Fruit fly (Drosophila melanogaster) whole organism, embryonic: ENCODE data around the gene Nepl3.

Source experiments
- CG10274 ChIP-seq: fragments of 200-800 bp; sonication (Bioruptor generic); optimal IDR thresholded peaks from 3 replicates; lab custom pipeline; 2017; ENCODE audit warnings: missing biosample characterization, mild to moderate bottlenecking, missing genetic modification characterization
- CG10431 ChIP-seq: fragments of 200-800 bp; sonication (Bioruptor generic); optimal IDR thresholded peaks from 3 replicates; lab custom pipeline; 2018; ENCODE audit warnings: missing biosample characterization, mild to moderate bottlenecking, missing genetic modification characterization
- CG11695 ChIP-seq: fragments of 200-800 bp; sonication (Bioruptor generic); IDR thresholded peaks from 3 replicates; pipeline ENCODE4 v1.3.6; 2022; ENCODE audit warnings: missing biosample characterization, missing genetic modification characterization
- CG12236 ChIP-seq: fragments of 200-800 bp; sonication (Bioruptor generic); optimal IDR thresholded peaks from 2 replicates; lab custom pipeline; 2016; ENCODE audit warnings: missing biosample characterization, missing genetic modification characterization
- CG12744 ChIP-seq: fragments of 200-800 bp; sonication (Bioruptor generic); optimal IDR thresholded peaks from 2 replicates; lab custom pipeline; 2016; ENCODE audit warnings: missing biosample characterization, missing genetic modification characterization
- CG13424 ChIP-seq: fragments of 200-800 bp; sonication (Bioruptor generic); optimal IDR thresholded peaks from 2 replicates; lab custom pipeline; 2019; ENCODE audit warnings: missing biosample characterization, mild to moderate bottlenecking, missing genetic modification characterization, moderate library complexity
- CG14050 ChIP-seq: fragments of 200-800 bp; sonication (Bioruptor generic); IDR thresholded peaks from 3 replicates; pipeline ENCODE4 v1.3.6; 2022; ENCODE audit warnings: missing biosample characterization, missing genetic modification characterization
- CG17186 ChIP-seq: fragments of 200-800 bp; sonication (Bioruptor generic); optimal IDR thresholded peaks from 3 replicates; lab custom pipeline; 2017; ENCODE audit warnings: missing biosample characterization, missing genetic modification reagents, missing genetic modification characterization
- CG17802 ChIP-seq: fragments of 200-800 bp; sonication (Bioruptor generic); optimal IDR thresholded peaks from 2 replicates; lab custom pipeline; 2018; ENCODE audit warnings: missing biosample characterization, mild to moderate bottlenecking, missing genetic modification characterization, moderate library complexity
- CG2120 ChIP-seq: fragments of 200-800 bp; sonication (Bioruptor generic); optimal IDR thresholded peaks from 3 replicates; lab custom pipeline; 2016; ENCODE audit warnings: missing biosample characterization, missing genetic modification characterization
- CG2678 ChIP-seq: fragments of 200-800 bp; sonication (Bioruptor generic); optimal IDR thresholded peaks from 3 replicates; lab custom pipeline; 2019; ENCODE audit warnings: missing biosample characterization, mild to moderate bottlenecking, missing genetic modification characterization, moderate library complexity
- CG2889 ChIP-seq: fragments of 200-800 bp; sonication (Bioruptor generic); IDR thresholded peaks from 3 replicates; pipeline ENCODE4 v1.3.6; 2022; ENCODE audit warnings: missing biosample characterization, missing genetic modification characterization
- CG31224 ChIP-seq: fragments of 200-800 bp; sonication (Bioruptor generic); IDR thresholded peaks from 2 replicates; pipeline ENCODE4 v1.3.6; 2022; ENCODE audit warnings: missing biosample characterization, missing genetic modification characterization
- CG31365 ChIP-seq: fragments of 200-800 bp; sonication (Bioruptor generic); optimal IDR thresholded peaks from 2 replicates; lab custom pipeline; 2018; ENCODE audit warnings: missing biosample characterization, mild to moderate bottlenecking, missing genetic modification characterization
- CG3281 ChIP-seq: fragments of 200-800 bp; sonication (Bioruptor generic); optimal IDR thresholded peaks from 3 replicates; lab custom pipeline; 2017; ENCODE audit warnings: missing biosample characterization, mild to moderate bottlenecking, missing genetic modification characterization
- CG42726 ChIP-seq: fragments of 200-800 bp; sonication (Bioruptor generic); IDR thresholded peaks from 2 replicates; pipeline ENCODE4 v1.3.6; 2022; ENCODE audit warnings: missing biosample characterization, missing genetic modification characterization; ENCODE audit not compliant: partially characterized antibody
- CG6175 ChIP-seq: fragments of 200-800 bp; sonication (Bioruptor generic); IDR thresholded peaks from 3 replicates; pipeline ENCODE4 v1.3.6; 2022; ENCODE audit warnings: missing biosample characterization, missing genetic modification characterization
- CG6272 ChIP-seq: fragments of 200-800 bp; sonication (Bioruptor generic); IDR thresholded peaks from 2 replicates; pipeline ENCODE4 v1.3.6; 2022; ENCODE audit warnings: missing biosample characterization, missing genetic modification characterization
- CG7372 ChIP-seq: fragments of 200-800 bp; sonication (Bioruptor generic); IDR thresholded peaks from 2 replicates; pipeline ENCODE4 v1.3.6; 2022; ENCODE audit warnings: missing biosample characterization, missing genetic modification characterization
- CG7839 ChIP-seq: fragments of 200-800 bp; sonication (Bioruptor generic); optimal IDR thresholded peaks from 3 replicates; lab custom pipeline; 2018; ENCODE audit warnings: missing biosample characterization, mild to moderate bottlenecking, missing genetic modification characterization, moderate library complexity
- CG8089 ChIP-seq: fragments of 200-800 bp; sonication (Bioruptor generic); optimal IDR thresholded peaks from 3 replicates; lab custom pipeline; 2016; ENCODE audit warnings: missing biosample characterization, missing genetic modification characterization
- CG8388 ChIP-seq: fragments of 200-800 bp; sonication (Bioruptor generic); optimal IDR thresholded peaks from 2 replicates; lab custom pipeline; 2019; ENCODE audit warnings: missing biosample characterization, mild to moderate bottlenecking, missing genetic modification characterization, moderate library complexity
- Chrac-16 ChIP-seq: fragments of 200-800 bp; sonication (Bioruptor generic); optimal IDR thresholded peaks from 3 replicates; lab custom pipeline; 2016; ENCODE audit warnings: missing biosample characterization, missing genetic modification characterization
- Doc2 ChIP-seq: fragments of 200-800 bp; sonication (Bioruptor generic); IDR thresholded peaks from 2 replicates; pipeline ENCODE4 v1.3.6; 2022; ENCODE audit warnings: missing biosample characterization, missing genetic modification characterization
- Ets65A ChIP-seq: fragments of 200-800 bp; sonication (Bioruptor generic); peaks from one replicate; lab custom pipeline; 2016; ENCODE audit warnings: missing biosample characterization, missing genetic modification characterization
- HmgZ ChIP-seq: fragments of 200-800 bp; sonication (Bioruptor generic); optimal IDR thresholded peaks from 2 replicates; lab custom pipeline; 2018; ENCODE audit warnings: missing biosample characterization, mild to moderate bottlenecking, missing genetic modification characterization
- Hmx ChIP-seq: fragments of 200-800 bp; sonication (Bioruptor generic); optimal IDR thresholded peaks from 2 replicates; lab custom pipeline; 2016; ENCODE audit warnings: missing biosample characterization, missing genetic modification characterization
- Hr78 ChIP-seq, 2 experiments: fragments of 200-800 bp in 1 of 2; fragments of >200 bp in 1 of 2; sonication (Bioruptor generic) in 1 of 2; optimal IDR thresholded peaks; 2 replicates each; lab custom pipeline; 2017 to 2019; ENCODE audit warnings: missing biosample characterization in 2 of 2, missing genetic modification characterization in 2 of 2, mild to moderate bottlenecking in 1 of 2, moderate library complexity in 1 of 2
- Lhr ChIP-seq: fragments of 200-800 bp; sonication (Bioruptor generic); optimal IDR thresholded peaks from 3 replicates; lab custom pipeline; 2017; ENCODE audit warnings: mild to moderate bottlenecking, missing biosample characterization, missing genetic modification reagents, missing genetic modification characterization
- NK7.1 ChIP-seq: fragments of 200-800 bp; sonication (Bioruptor generic); optimal IDR thresholded peaks from 3 replicates; lab custom pipeline; 2016; ENCODE audit warnings: missing biosample characterization, missing genetic modification characterization
- Nf-YA ChIP-seq: fragments of 200-800 bp; sonication (Bioruptor generic); IDR thresholded peaks from 2 replicates; pipeline ENCODE4 v1.3.6; 2022; ENCODE audit warnings: missing biosample characterization, missing genetic modification characterization
- Sry-δ ChIP-seq: fragments of 200-800 bp; sonication (Bioruptor generic); optimal IDR thresholded peaks from 2 replicates; lab custom pipeline; 2016; ENCODE audit warnings: missing biosample characterization, missing genetic modification characterization
- TFAM ChIP-seq: fragments of 200-800 bp; sonication (Bioruptor generic); optimal IDR thresholded peaks from 2 replicates; lab custom pipeline; 2017; ENCODE audit warnings: missing biosample characterization, missing genetic modification characterization, inconsistent platforms
- ac ChIP-seq: fragments of 200-800 bp; sonication (Bioruptor generic); optimal IDR thresholded peaks from 3 replicates; lab custom pipeline; 2017; ENCODE audit warnings: missing biosample characterization, mild to moderate bottlenecking, missing genetic modification characterization
- ash1 ChIP-seq: fragments of 200-800 bp; sonication (Bioruptor generic); optimal IDR thresholded peaks from 2 replicates; lab custom pipeline; 2018; ENCODE audit warnings: missing biosample characterization, mild to moderate bottlenecking, missing genetic modification characterization
- bbx ChIP-seq: fragments of 200-800 bp; sonication (Bioruptor generic); IDR thresholded peaks from 2 replicates; pipeline ENCODE4 v1.3.6; 2022; ENCODE audit warnings: missing biosample characterization, missing genetic modification characterization; ENCODE audit not compliant: partially characterized antibody
- croc ChIP-seq: fragments of 200-800 bp; sonication (Bioruptor generic); conservative IDR thresholded peaks from 3 replicates; pipeline ENCODE4 v1.3.6; 2022; ENCODE audit warnings: missing biosample characterization, missing genetic modification characterization
- crol ChIP-seq: fragments of 200-800 bp; sonication (Bioruptor generic); IDR thresholded peaks from 2 replicates; pipeline ENCODE4 v1.3.6; 2022; ENCODE audit warnings: missing biosample characterization, missing genetic modification characterization
- dpn ChIP-seq, 2 experiments: fragments of 200-800 bp; sonication (Bioruptor generic); optimal IDR thresholded peaks; 3 replicates each; lab custom pipeline; 2016; ENCODE audit warnings: missing biosample characterization in 2 of 2, missing genetic modification characterization in 2 of 2
- ems ChIP-seq: fragments of 200-800 bp; sonication (Bioruptor generic); optimal IDR thresholded peaks from 3 replicates; lab custom pipeline; 2016; ENCODE audit warnings: missing biosample characterization, missing genetic modification characterization
- esg ChIP-seq: fragments of 200-800 bp; sonication (Bioruptor generic); conservative IDR thresholded peaks from 2 replicates; pipeline ENCODE4 v1.3.6; 2022; ENCODE audit warnings: missing biosample characterization, missing genetic modification characterization
- gcm ChIP-seq: fragments of 200-800 bp; sonication (Bioruptor generic); optimal IDR thresholded peaks from 2 replicates; lab custom pipeline; 2019; ENCODE audit warnings: missing biosample characterization, mild to moderate bottlenecking, missing genetic modification characterization, moderate library complexity
- gsb ChIP-seq: fragments of 200-800 bp; sonication (Bioruptor generic); IDR thresholded peaks from 2 replicates; pipeline ENCODE4 v1.3.6; 2022; ENCODE audit warnings: missing biosample characterization, missing genetic modification characterization
- hth ChIP-seq: fragments of >200 bp; optimal IDR thresholded peaks from 2 replicates; lab custom pipeline; 2017; ENCODE audit warnings: inconsistent platforms
- jumu ChIP-seq: fragments of 200-800 bp; sonication (Bioruptor generic); optimal IDR thresholded peaks from 3 replicates; lab custom pipeline; 2016; ENCODE audit warnings: missing biosample characterization, missing genetic modification characterization
- lab ChIP-seq: fragments of 200-800 bp; sonication (Bioruptor generic); optimal IDR thresholded peaks from 3 replicates; lab custom pipeline; 2017; ENCODE audit warnings: missing biosample characterization, missing genetic modification characterization, mild to moderate bottlenecking, moderate library complexity, missing genetic modification reagents
- lbe ChIP-seq: fragments of 200-800 bp; sonication (Bioruptor generic); optimal IDR thresholded peaks from 2 replicates; lab custom pipeline; 2016; ENCODE audit warnings: missing biosample characterization, mild to moderate bottlenecking, missing genetic modification characterization
- onecut ChIP-seq: fragments of 200-800 bp; sonication (Bioruptor generic); IDR thresholded peaks from 2 replicates; pipeline ENCODE4 v1.3.6; 2022; ENCODE audit warnings: missing biosample characterization, missing genetic modification characterization
- repo ChIP-seq: fragments of 200-800 bp; sonication (Bioruptor generic); optimal IDR thresholded peaks from 2 replicates; lab custom pipeline; 2016; ENCODE audit warnings: missing biosample characterization, missing genetic modification characterization
- sens ChIP-seq: fragments of 200-800 bp; sonication (Bioruptor generic); peaks from one replicate; lab custom pipeline; 2016; ENCODE audit warnings: missing biosample characterization, missing genetic modification characterization
- unpg ChIP-seq: fragments of 200-800 bp; sonication (Bioruptor generic); optimal IDR thresholded peaks from 3 replicates; lab custom pipeline; 2018; ENCODE audit warnings: missing biosample characterization, mild to moderate bottlenecking, missing genetic modification characterization, moderate library complexity
- vnd ChIP-seq: fragments of 200-800 bp; sonication (Bioruptor generic); IDR thresholded peaks from 3 replicates; pipeline ENCODE4 v1.3.6; 2022; ENCODE audit warnings: missing biosample characterization, missing genetic modification characterization; ENCODE audit not compliant: partially characterized antibody
- wdn ChIP-seq: fragments of 200-800 bp; sonication (Bioruptor generic); IDR thresholded peaks from 2 replicates; pipeline ENCODE4 v1.3.6; 2022; ENCODE audit warnings: missing biosample characterization, missing genetic modification characterization

The Nepl3 gene

dm6 chr2L:5007256-5007655, 50.8 kb downstream of the Nepl3 start (continued):
- TF ChIP-seq unpg (GFP tag; lab: Kevin White, UChicago) (no peak), Nf-YA (GFP tag; lab: Robert Waterston, UW) (no peak), lbe (GFP tag; lab: Kevin White, UChicago) (no peak), CG8388 (GFP tag; lab: Kevin White, UChicago) (no peak), gsb (GFP tag; lab: Robert Waterston, UW) (no peak), CG3281 (GFP tag; lab: Kevin White, UChicago) (peak; percentile 20), CG11695 (GFP tag; lab: Robert Waterston, UW) (0 out of 3 replicates have a peak, but pooled peaks have one; percentile 18), Doc2 (GFP tag; lab: Robert Waterston, UW) (no peak), CG31365 (no peak), CG6272 (GFP tag; lab: Robert Waterston, UW) (no peak), CG14050 (GFP tag; lab: Robert Waterston, UW) (no peak), CG17186 (GFP tag; lab: Kevin White, UChicago) (no peak), CG10431 (GFP tag; lab: Kevin White, UChicago) (no peak), croc (GFP tag; lab: Robert Waterston, UW) (no peak), repo (GFP tag; lab: Kevin White, UChicago) (no peak), CG12744 (GFP tag; lab: Kevin White, UChicago) (no peak), bbx (no peak), gcm (GFP tag; lab: Kevin White, UChicago) (no peak), ash1 (no peak), Chrac-16 (GFP tag; lab: Kevin White, UChicago) (no peak), wdn (no peak), CG2889 (GFP tag; lab: Robert Waterston, UW) (no peak), Lhr (GFP tag; lab: Kevin White, UChicago) (no peak), Hmx (GFP tag; lab: Kevin White, UChicago) (no peak), hth (lab: Kevin White, UChicago) (no peak), ems (GFP tag; lab: Kevin White, UChicago) (no peak), ac (no peak), onecut (GFP tag; lab: Robert Waterston, UW) (no peak), dpn (GFP tag; optimal IDR thresholded peaks at IDR 0.05; lab: Kevin White, UChicago) (no peak), esg (GFP tag; lab: Robert Waterston, UW) (no peak), CG10274 (GFP tag; lab: Kevin White, UChicago) (no peak), CG2120 (peak; percentile 24), CG12236 (no peak), CG2678 (tag; lab: Kevin White, UChicago) (peak; percentile 29), CG31224 (GFP tag; lab: Robert Waterston, UW) (no peak), vnd (GFP tag; lab: Robert Waterston, UW) (no peak), TFAM (GFP tag; lab: Kevin White, UChicago) (no peak), CG7372 (GFP tag; lab: Robert Waterston, UW) (no peak), Hr78 (GFP tag; optimal IDR thresholded peaks at IDR 0.05; lab: Kevin White, UChicago) (no peak), HmgZ (tag; lab: Kevin White, UChicago) (no peak), CG42726 (no peak), CG8089 (no peak), lab (GFP tag; lab: Kevin White, UChicago) (peak; percentile 21), sens (GFP tag; lab: Kevin White, UChicago) (peak; percentile 17), CG6175 (no peak), CG17802 (tag; lab: Kevin White, UChicago) (no peak), Ets65A (GFP tag; lab: Kevin White, UChicago) (no peak), jumu (GFP tag; lab: Kevin White, UChicago) (no peak), Sry-δ (no peak), NK7.1 (no peak), CG13424 (tag; lab: Kevin White, UChicago) (no peak), crol (GFP tag; lab: Robert Waterston, UW) (no peak), CG7839 (tag; lab: Kevin White, UChicago) (no peak)
